Worm (Caenorhabditis elegans): ENCODE data around the gene Y54G9A.7.

Gene Y54G9A.7

ce11 chrII:13715333-13715732 is 10.3 kb downstream of the Y54G9A.7 start:
- TF ChIP-seq jun-1 (tag; optimal IDR thresholded peaks at IDR 0.05) = no peak
- TF ChIP-seq ama-1 (optimal IDR thresholded peaks at IDR 0.05) = no peak
- TF ChIP-seq unc-62 (GFP tag; optimal IDR thresholded peaks at IDR 0.05) = no peak
- TF ChIP-seq elt-3 (tag; optimal IDR thresholded peaks at IDR 0.05) = no peak
- no peak for TF ChIP-seq fkh-2 (tag; optimal IDR thresholded peaks at IDR 0.05)
- no peak for TF ChIP-seq tbx-2 (tag; optimal IDR thresholded peaks at IDR 0.05)
- TF ChIP-seq mml-1 (tag; optimal IDR thresholded peaks at IDR 0.05) = no peak
- TF ChIP-seq ztf-4 (tag; optimal IDR thresholded peaks at IDR 0.05) = no peak
- TF ChIP-seq nhr-237 (tag; optimal IDR thresholded peaks at IDR 0.05) = no peak
- no peak for TF ChIP-seq aly-2 (tag; optimal IDR thresholded peaks at IDR 0.05)
- no peak for TF ChIP-seq pha-4 (tag; optimal IDR thresholded peaks at IDR 0.05)
- no peak for TF ChIP-seq nhr-28 (tag; optimal IDR thresholded peaks at IDR 0.05)
- no peak for TF ChIP-seq egl-27 (tag; optimal IDR thresholded peaks at IDR 0.05)
- no peak for TF ChIP-seq nhr-43 (tag; optimal IDR thresholded peaks at IDR 0.05; ENCODE audit: poor library complexity, severe bottlenecking)
- no peak for TF ChIP-seq eor-1 (tag; optimal IDR thresholded peaks at IDR 0.05)
- TF ChIP-seq mdl-1 (tag; optimal IDR thresholded peaks at IDR 0.05) = no peak
- no peak for TF ChIP-seq nhr-23 (tag; optimal IDR thresholded peaks at IDR 0.05)
- no peak for TF ChIP-seq zag-1 (tag; optimal IDR thresholded peaks at IDR 0.05)

DNA sequence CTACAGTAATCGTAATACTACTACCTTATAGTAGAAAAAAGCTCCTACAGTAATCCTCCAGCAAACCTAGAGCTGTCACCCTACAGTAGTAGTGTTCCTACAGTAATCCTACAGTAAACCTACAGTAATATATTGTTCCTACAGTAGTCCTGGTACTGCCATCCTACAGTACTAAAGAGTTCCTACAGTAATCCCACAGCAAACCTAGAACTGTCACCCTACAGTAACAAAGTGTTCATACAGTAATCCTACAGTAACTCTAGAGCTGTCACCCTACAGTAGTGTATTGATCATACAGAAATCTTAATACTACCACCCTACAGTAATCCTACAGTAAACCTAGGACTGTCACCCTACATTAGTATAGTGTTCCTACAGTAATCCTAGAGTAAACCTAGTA is 12.4 kb downstream of the Y54G9A.7 start:
- TF ChIP-seq fkh-2 (tag; optimal IDR thresholded peaks at IDR 0.05) (no peak), nhr-11 (tag; optimal IDR thresholded peaks at IDR 0.05) (no peak), hmg-11 (tag; optimal IDR thresholded peaks at IDR 0.05) (no peak), lsy-12 (tag; optimal IDR thresholded peaks at IDR 0.05) (no peak), mdl-1 (tag; optimal IDR thresholded peaks at IDR 0.05) (no peak), ceh-28 (tag; optimal IDR thresholded peaks at IDR 0.05) (no peak), daf-12 (tag; optimal IDR thresholded peaks at IDR 0.05) (no peak), egl-27 (tag; optimal IDR thresholded peaks at IDR 0.05) (no peak)

- TF ChIP-seq elt-2 (tag; optimal IDR thresholded peaks at IDR 0.05) (peak; percentile 66), sea-2 (GFP tag; optimal IDR thresholded peaks at IDR 0.05) (no peak)
Observed at ce11 chrII:13711493-13712055, 14.0 kb downstream of the Y54G9A.7 start.

ce11 chrII:13697691-13698090 is 27.9 kb downstream of the Y54G9A.7 start:
- no peak for TF ChIP-seq nfya-1 (tag; optimal IDR thresholded peaks at IDR 0.05; ENCODE audit: insufficient read depth)
- TF ChIP-seq fkh-2 (tag; optimal IDR thresholded peaks at IDR 0.05) = no peak
- TF ChIP-seq ceh-28 (tag; optimal IDR thresholded peaks at IDR 0.05) = no peak
- no peak for TF ChIP-seq tbx-2 (tag; optimal IDR thresholded peaks at IDR 0.05)
- TF ChIP-seq ceh-82 (tag; optimal IDR thresholded peaks at IDR 0.05) = no peak
- TF ChIP-seq elt-2 (tag; optimal IDR thresholded peaks at IDR 0.05) = no peak
- no peak for TF ChIP-seq zag-1 (tag; optimal IDR thresholded peaks at IDR 0.05)
- TF ChIP-seq ZK546.5 (tag; optimal IDR thresholded peaks at IDR 0.05) = no peak
- TF ChIP-seq egl-27 (tag; optimal IDR thresholded peaks at IDR 0.05) = no peak
- no peak for TF ChIP-seq hmg-11 (tag; optimal IDR thresholded peaks at IDR 0.05)
- TF ChIP-seq mml-1 (tag; optimal IDR thresholded peaks at IDR 0.05) = no peak
- no peak for TF ChIP-seq nhr-43 (tag; optimal IDR thresholded peaks at IDR 0.05; ENCODE audit: poor library complexity, severe bottlenecking)
- TF ChIP-seq elt-1 (tag; optimal IDR thresholded peaks at IDR 0.05) = no peak
- no peak for TF ChIP-seq ceh-9 (tag; optimal IDR thresholded peaks at IDR 0.05)
- no peak for TF ChIP-seq ztf-4 (tag; optimal IDR thresholded peaks at IDR 0.05)
- TF ChIP-seq eor-1 (tag; optimal IDR thresholded peaks at IDR 0.05) = no peak

DNA sequence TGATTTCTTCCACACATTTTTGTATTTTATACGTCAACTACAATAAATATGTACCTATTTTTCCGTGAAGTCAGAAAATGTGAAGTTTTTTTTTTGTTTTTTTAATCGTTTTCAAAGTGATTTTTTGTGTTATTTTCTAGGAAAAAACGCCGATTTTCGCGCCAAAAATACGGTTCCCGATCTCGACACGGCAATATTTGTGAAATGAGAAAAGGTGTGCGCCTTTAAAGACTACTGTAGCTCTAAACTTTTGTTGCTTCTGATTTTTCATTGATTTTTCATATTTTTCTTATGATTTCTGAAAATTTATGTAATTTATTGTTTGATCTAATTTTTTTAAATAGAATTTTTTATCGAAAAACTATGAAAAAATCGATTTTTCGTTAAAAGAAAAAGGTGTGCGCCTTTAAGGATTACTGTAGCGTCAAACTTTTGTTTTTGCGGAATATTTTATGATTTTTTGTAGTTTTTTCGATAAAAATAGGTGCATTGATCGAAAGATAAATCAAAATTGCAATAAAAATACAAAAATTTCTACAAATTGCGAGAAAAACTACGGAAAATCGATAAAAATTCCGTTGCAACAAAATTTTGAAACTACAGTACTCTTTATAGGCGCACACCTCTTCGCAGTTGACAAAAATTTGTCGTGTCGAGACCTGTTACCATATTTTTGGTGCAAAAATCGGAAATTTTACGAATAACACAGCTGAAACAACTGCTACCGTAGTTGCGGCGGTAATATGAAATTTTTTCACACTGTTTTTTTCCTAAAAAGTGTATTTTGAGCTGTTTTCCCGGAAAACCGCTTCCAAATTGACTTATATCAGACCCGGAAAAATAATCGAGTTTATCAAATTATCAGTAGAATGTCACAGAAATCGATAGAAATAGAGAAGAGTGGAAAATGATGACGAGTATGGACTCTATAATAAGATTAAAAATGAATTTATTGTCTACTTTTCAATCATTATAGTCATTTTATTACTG is 30.0 kb downstream of the Y54G9A.7 start, which contains the start of gene kqt-3:
TSS of gene kqt-3 (plus strand) at position 940 of the 990 bp plus-strand sequence.
- TF ChIP-seq egl-27 (tag; optimal IDR thresholded peaks at IDR 0.05) = no peak
- peak; percentile 12 for TF ChIP-seq elt-2 (tag; optimal IDR thresholded peaks at IDR 0.05)
